Worm (Caenorhabditis elegans) whole organism, L4 larva: ENCODE measurements around the gene F13H10.3.
"Not testable (repeated sequence)": the region's sequence is repeated elsewhere in the genome, so short reads cannot be mapped to it uniquely, and the experiment has no call there.

Source experiments
- F10B5.3 ChIP-seq: sonication (generic microtip); optimal IDR thresholded peaks from 2 replicates; lab custom pipeline; 2016; ENCODE audit warnings: mild to moderate bottlenecking, missing genetic modification characterization, missing compliant biosample characterization
- F37D6.2 ChIP-seq: sonication (generic microtip); optimal IDR thresholded peaks from 2 replicates; lab custom pipeline; 2016; ENCODE audit warnings: mild to moderate bottlenecking, missing genetic modification characterization, missing compliant biosample characterization
- R02D3.7 ChIP-seq: fragments of 150-350 bp; sonication (generic microtip); optimal IDR thresholded peaks from 3 replicates; lab custom pipeline; 2014; ENCODE audit warnings: missing biosample characterization, missing genetic modification characterization
- T20F7.1 ChIP-seq: fragments of 200-800 bp; sonication (Bioruptor generic); optimal IDR thresholded peaks from 2 replicates; lab custom pipeline; 2018; ENCODE audit warnings: mild to moderate bottlenecking, missing genetic modification characterization, missing compliant biosample characterization
- aha-1 ChIP-seq: fragments of 150-350 bp; peaks from one replicate; lab custom pipeline; 2014; ENCODE audit warnings: missing biosample characterization, missing genetic modification characterization
- attf-4 ChIP-seq: sonication (generic microtip); optimal IDR thresholded peaks from 3 replicates; lab custom pipeline; 2017; ENCODE audit warnings: missing biosample characterization, missing genetic modification characterization
- ceh-62 ChIP-seq: sonication (generic microtip); optimal IDR thresholded peaks from 2 replicates; lab custom pipeline; 2017; ENCODE audit warnings: missing biosample characterization, missing genetic modification characterization
- ceh-82 ChIP-seq: sonication (generic microtip); optimal IDR thresholded peaks from 2 replicates; lab custom pipeline; 2017; ENCODE audit warnings: missing biosample characterization, missing genetic modification characterization
- ctbp-1 ChIP-seq: fragments of 200-800 bp; sonication (Bioruptor generic); IDR thresholded peaks from 2 replicates; pipeline ENCODE4 v1.3.6; 2022; ENCODE audit warnings: missing genetic modification reagents, missing genetic modification characterization, missing compliant biosample characterization
- daf-16 ChIP-seq, 3 experiments: sonication (generic microtip); optimal IDR thresholded peaks; 2 replicates each; lab custom pipeline; 2016 to 2017; ENCODE audit warnings: missing genetic modification characterization in 3 of 3, missing genetic modification reagents in 3 of 3, mild to moderate bottlenecking in 2 of 3, missing compliant biosample characterization in 2 of 3, missing biosample characterization in 1 of 3, moderate library complexity in 1 of 3
- daf-19 ChIP-seq: fragments of 200-800 bp; sonication (Bioruptor generic); conservative IDR thresholded peaks from 2 replicates; pipeline ENCODE4 v1.3.6; 2022; ENCODE audit warnings: missing genetic modification characterization, missing compliant biosample characterization
- dmd-6 ChIP-seq: fragments of 200-800 bp; sonication (Bioruptor generic); IDR thresholded peaks from 2 replicates; pipeline ENCODE4 v1.3.6; 2022; ENCODE audit warnings: missing genetic modification reagents, missing genetic modification characterization, missing compliant biosample characterization
- dmd-8 ChIP-seq: fragments of 200-800 bp; sonication (Bioruptor generic); IDR thresholded peaks from 2 replicates; pipeline ENCODE4 v1.3.6; 2022; ENCODE audit warnings: missing genetic modification characterization, missing compliant biosample characterization
- duxl-1 ChIP-seq: sonication (generic microtip); optimal IDR thresholded peaks from 2 replicates; lab custom pipeline; 2016; ENCODE audit warnings: mild to moderate bottlenecking, missing genetic modification characterization, moderate library complexity, missing compliant biosample characterization; ENCODE audit not compliant: poor library complexity
- fkh-10 ChIP-seq: fragments of 150-350 bp; optimal IDR thresholded peaks from 2 replicates; lab custom pipeline; 2014; ENCODE audit warnings: missing biosample characterization, missing genetic modification reagents, missing genetic modification characterization
- gei-8 ChIP-seq: fragments of 200-800 bp; sonication (Bioruptor generic); optimal IDR thresholded peaks from 2 replicates; lab custom pipeline; 2018; ENCODE audit warnings: mild to moderate bottlenecking, missing genetic modification characterization, missing compliant biosample characterization
- hlh-11 ChIP-seq: fragments of 200-800 bp; sonication (Bioruptor generic); optimal IDR thresholded peaks from 2 replicates; lab custom pipeline; 2018; ENCODE audit warnings: mild to moderate bottlenecking, missing genetic modification characterization, missing compliant biosample characterization
- hlh-30 ChIP-seq: sonication (generic microtip); optimal IDR thresholded peaks from 2 replicates; lab custom pipeline; 2017; ENCODE audit warnings: antibody characterized with exemption, mild to moderate bottlenecking, missing genetic modification characterization, missing compliant biosample characterization; ENCODE audit not compliant: insufficient read depth
- lin-15B ChIP-seq: fragments of 150-350 bp; sonication (generic microtip); optimal IDR thresholded peaks from 3 replicates; lab custom pipeline; 2014; ENCODE audit warnings: missing biosample characterization, missing genetic modification characterization
- lin-29 ChIP-seq: fragments of 200-800 bp; sonication (Bioruptor generic); IDR thresholded peaks from 2 replicates; pipeline ENCODE4 v1.3.6; 2022; ENCODE audit warnings: missing genetic modification reagents, missing genetic modification characterization, missing compliant biosample characterization
- lsy-2 ChIP-seq, 2 experiments: fragments of 150-350 bp in 1 of 2; sonication (generic microtip) in 1 of 2; optimal IDR thresholded peaks; 2 replicates each; lab custom pipeline; 2014 to 2017; ENCODE audit warnings: missing biosample characterization in 2 of 2, missing genetic modification characterization in 2 of 2
- madf-5 ChIP-seq, 2 experiments: fragments of 200-800 bp; sonication (Bioruptor generic); IDR thresholded peaks; 2 replicates each; pipeline ENCODE4 v1.3.6; 2022; ENCODE audit warnings: missing compliant biosample characterization in 2 of 2, missing genetic modification characterization in 2 of 2
- mep-1 ChIP-seq: fragments of 150-350 bp; sonication (generic microtip); optimal IDR thresholded peaks from 3 replicates; lab custom pipeline; 2014; ENCODE audit warnings: missing biosample characterization, missing genetic modification characterization
- mes-2 ChIP-seq: sonication (generic microtip); optimal IDR thresholded peaks from 2 replicates; lab custom pipeline; 2016; ENCODE audit warnings: missing genotype, mild to moderate bottlenecking, missing genetic modification characterization, missing compliant biosample characterization; ENCODE audit not compliant: poor library complexity, severe bottlenecking
- nhr-237 ChIP-seq: sonication (generic microtip); optimal IDR thresholded peaks from 2 replicates; lab custom pipeline; 2017; ENCODE audit warnings: missing biosample characterization, missing genetic modification characterization
- nhr-28 ChIP-seq: fragments of 150-350 bp; optimal IDR thresholded peaks from 2 replicates; lab custom pipeline; 2014; ENCODE audit warnings: missing biosample characterization, missing genetic modification characterization
- nhr-76 ChIP-seq: fragments of 150-350 bp; optimal IDR thresholded peaks from 2 replicates; lab custom pipeline; 2014; ENCODE audit warnings: missing biosample characterization, missing genetic modification characterization
- php-3 ChIP-seq: fragments of 200-800 bp; sonication (Bioruptor generic); IDR thresholded peaks from 2 replicates; pipeline ENCODE4 v1.3.6; 2022; ENCODE audit warnings: missing genetic modification reagents, missing genetic modification characterization, missing compliant biosample characterization
- rbr-2 ChIP-seq: sonication (generic microtip); optimal IDR thresholded peaks from 2 replicates; lab custom pipeline; 2016; ENCODE audit warnings: missing genotype, missing genetic modification characterization, missing compliant biosample characterization
- saeg-2 ChIP-seq: fragments of 200-800 bp; sonication (Bioruptor generic); IDR thresholded peaks from 2 replicates; pipeline ENCODE4 v1.3.6; 2022; ENCODE audit warnings: missing genetic modification reagents, missing genetic modification characterization, missing compliant biosample characterization
- tag-97 ChIP-seq: fragments of 200-800 bp; sonication (Bioruptor generic); IDR thresholded peaks from 2 replicates; pipeline ENCODE4 v1.3.6; 2022; ENCODE audit warnings: missing genetic modification characterization, missing compliant biosample characterization
- unc-130 ChIP-seq: sonication (generic microtip); optimal IDR thresholded peaks from 2 replicates; lab custom pipeline; 2016; ENCODE audit warnings: missing genetic modification reagents, missing genetic modification characterization, missing compliant biosample characterization
- unc-62 ChIP-seq, 3 experiments: fragments of 150-350 bp in 1 of 3; sonication (generic microtip); optimal IDR thresholded peaks in 2 of 3; peaks in 1 of 3; 1 replicate in 1 of 3; 2 replicates in 2 of 3; lab custom pipeline; 2014 to 2017; ENCODE audit warnings: missing biosample characterization in 3 of 3, missing genetic modification characterization in 3 of 3, missing genetic modification reagents in 3 of 3, missing genotype in 1 of 3
- vab-7 ChIP-seq: fragments of 200-800 bp; sonication (Bioruptor generic); IDR thresholded peaks from 2 replicates; pipeline ENCODE4 v1.3.6; 2022; ENCODE audit warnings: missing genetic modification reagents, missing genetic modification characterization, missing compliant biosample characterization
- zfp-3 ChIP-seq: fragments of 200-800 bp; sonication (Bioruptor generic); conservative IDR thresholded peaks from 2 replicates; pipeline ENCODE4 v1.3.6; 2022; ENCODE audit warnings: missing genetic modification reagents, missing genetic modification characterization, missing compliant biosample characterization
- zip-2 ChIP-seq: fragments of 150-350 bp; optimal IDR thresholded peaks from 2 replicates; lab custom pipeline; 2014; ENCODE audit warnings: missing biosample characterization, missing genetic modification characterization
- ztf-11 ChIP-seq: fragments of 150-350 bp; optimal IDR thresholded peaks from 2 replicates; lab custom pipeline; 2014; ENCODE audit warnings: missing biosample characterization, missing genetic modification characterization
- ztf-7 ChIP-seq: fragments of 150-350 bp; optimal IDR thresholded peaks from 2 replicates; lab custom pipeline; 2014; ENCODE audit warnings: missing biosample characterization, missing genetic modification characterization

The F13H10.3 gene

DNA sequence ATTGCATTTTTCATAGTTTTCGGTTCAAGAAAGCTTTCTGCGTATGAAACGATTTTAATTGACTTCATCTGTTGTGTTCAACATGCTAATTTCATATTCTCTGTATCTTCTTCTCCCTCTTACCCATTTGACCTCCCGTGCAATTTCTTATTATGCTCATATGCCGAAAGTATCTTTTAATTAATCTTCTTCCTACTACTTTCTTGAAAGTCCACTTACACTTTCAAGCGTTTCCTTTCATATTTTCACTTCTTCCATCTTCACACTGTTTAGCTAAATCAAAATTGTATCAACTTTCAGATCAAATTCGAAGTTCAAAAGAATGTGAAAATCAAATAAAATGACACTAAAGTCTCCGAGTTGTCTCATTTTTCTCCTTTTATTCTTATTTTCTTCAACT lies 25.1 kb downstream of the F13H10.3 start, which contains the start of gene F13H10.5:
Gene F13H10.5 (plus strand): TSS at position 301 of the 400 bp plus-strand sequence.
- TF ChIP-seq dmd-6 (no peak), php-3 (GFP tag; lab: Robert Waterston, UW) (no peak), unc-130 (GFP tag; lab: Kevin White, UChicago) (no peak), nhr-237 (tag; lab: Kevin White, UChicago) (no peak), T20F7.1 (GFP tag; lab: Kevin White, UChicago) (no peak), lin-29 (no peak), ceh-62 (tag; lab: Kevin White, UChicago) (no peak), unc-62 (GFP tag; optimal IDR thresholded peaks at IDR 0.05 in 1 of 2; lab: Kevin White, UChicago) (no peak), unc-62 (tag; optimal IDR thresholded peaks at IDR 0.05; lab: Kevin White, UChicago) (no peak)

DNA sequence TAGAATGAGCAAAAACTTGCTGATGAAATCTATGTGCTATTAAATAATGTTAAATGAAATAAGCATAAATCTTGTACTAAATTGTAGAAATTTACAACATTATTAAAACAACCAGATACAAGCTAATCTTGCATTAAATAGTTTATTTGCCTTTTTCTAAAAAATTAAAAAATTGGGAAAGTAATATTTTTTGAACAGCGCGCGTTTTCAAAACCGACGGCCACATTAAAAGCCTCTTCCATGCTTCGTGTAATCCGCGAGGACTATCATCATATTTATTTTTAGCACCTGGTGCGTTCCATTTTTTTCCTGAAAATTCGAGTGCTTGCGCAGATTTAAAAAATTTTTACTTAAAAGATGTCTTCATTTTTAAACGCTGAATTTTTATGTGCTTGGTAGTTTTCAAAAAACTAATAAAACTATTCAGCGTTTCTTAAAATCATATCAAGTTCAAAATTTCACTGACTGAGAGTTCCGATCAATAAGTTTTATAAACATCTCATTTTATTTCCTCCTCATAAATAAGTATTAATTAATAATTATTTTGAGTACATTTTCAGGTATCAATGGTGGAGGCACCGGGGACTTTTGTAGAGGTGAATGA lies 28.3 kb downstream of the F13H10.3 start, which contains the start of gene Y43E12A.3:
Gene Y43E12A.3 (plus strand): TSS at position 554 of the 604 bp plus-strand sequence.
- TF ChIP-seq vab-7 (GFP tag; lab: Robert Waterston, UW); daf-19 (GFP tag; lab: Robert Waterston, UW); dmd-8: not testable (repeated sequence)

DNA sequence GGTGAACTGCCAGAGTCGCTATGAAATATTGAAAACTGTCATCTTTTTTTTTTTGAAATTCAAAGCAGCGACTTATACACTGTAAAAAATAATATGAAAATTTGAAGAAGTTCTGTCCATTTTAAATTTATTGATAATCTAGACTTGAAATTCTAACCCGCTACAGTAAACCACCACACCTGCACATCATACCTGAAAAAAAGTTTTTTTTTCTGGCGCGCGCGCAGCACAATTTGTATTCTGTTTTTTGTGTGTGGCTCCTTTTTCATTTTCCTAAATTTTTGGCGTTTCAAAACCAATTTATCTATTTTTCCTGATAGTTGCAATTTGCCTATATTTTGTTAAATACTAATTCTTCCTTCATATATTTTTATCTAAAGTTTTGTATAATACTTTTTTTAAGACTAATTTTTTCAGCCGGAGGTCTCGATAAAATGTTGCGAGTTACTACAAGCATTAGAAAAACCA lies 30.2 kb downstream of the F13H10.3 start, which contains the start of gene cyb-2.1:
Gene cyb-2.1 (plus strand): TSS at position 418 of the 468 bp plus-strand sequence.
- TF ChIP-seq unc-130 (GFP tag; lab: Kevin White, UChicago) (peak; percentile 7), saeg-2 (GFP tag; lab: Robert Waterston, UW) (no peak)

ce11 chrIV:10981761-10982160 lies 34.0 kb downstream of the F13H10.3 start, which contains the start of gene Y43E12A.2:
Gene Y43E12A.2 (plus strand): TSS chrIV:10982061.
- TF ChIP-seq php-3 (GFP tag; lab: Robert Waterston, UW) (no peak), zfp-3 (no peak), lin-15B (tag; lab: Kevin White, UChicago) (no peak), duxl-1 (tag; lab: Kevin White, UChicago) (no peak), hlh-30 (tag; lab: Kevin White, UChicago) (no peak), zip-2 (no peak), ceh-82 (no peak), ztf-11 (tag; lab: Kevin White, UChicago) (no peak), madf-5 (GFP tag; IDR thresholded peaks at IDR 0.05; lab: Robert Waterston, UW) (no peak), F10B5.3 (tag; lab: Kevin White, UChicago) (no peak)

- TF ChIP-seq daf-16 (GFP tag; optimal IDR thresholded peaks at IDR 0.05; lab: Kevin White, UChicago): no peak
- peak; percentile 22 for TF ChIP-seq daf-16 (tag; optimal IDR thresholded peaks at IDR 0.05; lab: Kevin White, UChicago)
- TF ChIP-seq gei-8 (GFP tag; lab: Kevin White, UChicago): no peak
- TF ChIP-seq hlh-30 (tag; lab: Kevin White, UChicago): peak; percentile 4
- TF ChIP-seq, all 104 proteins: peak for 2
Measured at ce11 chrIV:10980628-10981027, 35.1 kb downstream of the F13H10.3 start.

ce11 chrIV:10979689-10980088 lies 36.1 kb downstream of the F13H10.3 start:
- TF ChIP-seq aha-1 (peak; percentile 25), hlh-30 (tag; lab: Kevin White, UChicago) (peak; percentile 45), rbr-2 (tag; lab: Kevin White, UChicago) (no peak), attf-4 (tag; lab: Kevin White, UChicago) (no peak), mes-2 (tag; lab: Kevin White, UChicago) (peak; percentile 10), ctbp-1 (GFP tag; lab: Robert Waterston, UW) (peak; percentile 63; the same call in 1 of the 2 replicates), fkh-10 (GFP tag; lab: Kevin White, UChicago) (peak; percentile 46), unc-62 (GFP tag; optimal IDR thresholded peaks at IDR 0.05 in 1 of 2; lab: Kevin White, UChicago) (peak in 1 of 2 experiments; percentile 94), unc-62 (tag; optimal IDR thresholded peaks at IDR 0.05; lab: Kevin White, UChicago) (no peak), nhr-28 (tag; lab: Kevin White, UChicago) (peak; percentile 2), tag-97 (GFP tag; lab: Robert Waterston, UW) (no peak), mep-1 (tag; lab: Kevin White, UChicago) (peak; percentile 22), nhr-76 (tag; lab: Kevin White, UChicago) (no peak), R02D3.7 (tag; lab: Kevin White, UChicago) (no peak), lsy-2 (tag; optimal IDR thresholded peaks at IDR 0.05; lab: Kevin White, UChicago) (peak in 1 of 2 experiments; percentile 13), hlh-11 (tag; lab: Kevin White, UChicago) (peak; percentile 46), F37D6.2 (tag; lab: Kevin White, UChicago) (no peak), ztf-7 (tag; lab: Kevin White, UChicago) (no peak)
